Worm (Caenorhabditis elegans): ENCODE measurements around the gene C06A6.4.
A peak's percentile ranks its signal among the peaks of the same experiment; 100 is the strongest.

C06A6.4 gene

DNA sequence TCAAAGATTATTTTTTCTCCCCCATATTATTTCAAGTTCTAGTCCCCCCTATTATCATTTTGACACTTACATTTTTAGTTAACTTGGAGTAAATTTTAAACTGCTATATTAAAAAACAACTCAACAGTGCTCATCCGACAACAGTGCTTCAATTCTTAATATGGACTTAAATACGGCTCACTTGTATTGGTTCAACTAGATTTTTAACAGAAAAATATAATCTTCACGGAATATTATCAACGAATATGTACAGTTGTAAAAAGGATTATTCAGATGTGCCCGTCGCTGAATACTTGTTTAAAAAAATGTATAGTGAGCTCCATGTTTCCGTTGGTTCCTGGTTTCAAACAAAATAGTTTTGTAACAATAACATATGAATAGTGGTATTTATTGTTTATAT is 28.8 kb downstream of the C06A6.4 start (continued):
- no peak for TF ChIP-seq madf-10 (tag; optimal IDR thresholded peaks at IDR 0.05)
- TF ChIP-seq madf-3 (GFP tag; IDR thresholded peaks at IDR 0.05) = 0 out of 2 replicates have a peak, but pooled peaks have one; percentile 60
- TF ChIP-seq rcor-1 (GFP tag; IDR thresholded peaks at IDR 0.05) = no peak
- TF ChIP-seq ztf-28 (GFP tag; IDR thresholded peaks at IDR 0.05) = no peak
- TF ChIP-seq rec-8 (tag; optimal IDR thresholded peaks at IDR 0.05) = no peak
- peak; percentile 94 for TF ChIP-seq hrde-1 (tag; optimal IDR thresholded peaks at IDR 0.05; ENCODE audit: borderline replicate concordance)

ce11 chrIV:7796432-7797113 is 32.5 kb downstream of the C06A6.4 start, which contains the start of gene sgo-1:
Gene sgo-1, minus strand, starts transcription at chrIV:7796482.
- TF ChIP-seq lin-35 (GFP tag; optimal IDR thresholded peaks at IDR 0.05) = peak in 2 of 3 experiments; percentile 2 to 82
- no peak for TF ChIP-seq aptf-3 (GFP tag; IDR thresholded peaks at IDR 0.05)
- TF ChIP-seq F52B5.7 (tag; optimal IDR thresholded peaks at IDR 0.05) = no peak
- no peak for TF ChIP-seq ztf-18 (tag; optimal IDR thresholded peaks at IDR 0.05)
- no peak for TF ChIP-seq ceh-58 (GFP tag; IDR thresholded peaks at IDR 0.05)
- TF ChIP-seq ceh-27 (GFP tag; optimal IDR thresholded peaks at IDR 0.05) = no peak
- TF ChIP-seq madf-3 (GFP tag; IDR thresholded peaks at IDR 0.05) = peak; percentile 97
- TF ChIP-seq nhr-27 (tag; optimal IDR thresholded peaks at IDR 0.05) = no peak
- no peak for TF ChIP-seq hlh-12 (tag; optimal IDR thresholded peaks at IDR 0.05)
- peak; percentile 69 for TF ChIP-seq hrde-1 (tag; optimal IDR thresholded peaks at IDR 0.05; ENCODE audit: borderline replicate concordance)
- peak; percentile 95 for TF ChIP-seq dpl-1 (GFP tag; optimal IDR thresholded peaks at IDR 0.05)
- 0 out of 2 replicates have a peak, but pooled peaks have one; percentile 62 for TF ChIP-seq F39B2.1 (GFP tag; IDR thresholded peaks at IDR 0.05)
- no peak for TF ChIP-seq atf-7 (tag; optimal IDR thresholded peaks at IDR 0.05)
- no peak for TF ChIP-seq F23B12.7 (tag; optimal IDR thresholded peaks at IDR 0.05; ENCODE audit: insufficient read depth)
- TF ChIP-seq tlf-1 (GFP tag; optimal IDR thresholded peaks at IDR 0.05) = peak; percentile 93
- TF ChIP-seq ZK185.1 (tag; optimal IDR thresholded peaks at IDR 0.05; ENCODE audit: poor library complexity, severe bottlenecking) = no peak
- TF ChIP-seq gei-17 (GFP tag; optimal IDR thresholded peaks at IDR 0.05) = no peak
- no peak for TF ChIP-seq bed-2 (GFP tag; IDR thresholded peaks at IDR 0.05)
- TF ChIP-seq ceh-40 (GFP tag; IDR thresholded peaks at IDR 0.05) = no peak
- TF ChIP-seq aptf-2 (GFP tag; conservative IDR thresholded peaks at IDR 0.05) = no peak
- TF ChIP-seq attf-3 (GFP tag; conservative IDR thresholded peaks at IDR 0.05) = peak; percentile 41; the same call in 1 of the 2 replicates
- no peak for TF ChIP-seq ztf-3 (GFP tag; optimal IDR thresholded peaks at IDR 0.05)
- TF ChIP-seq snpc-1.1 (tag; optimal IDR thresholded peaks at IDR 0.05; ENCODE audit: insufficient read depth) = peak; percentile 53
- TF ChIP-seq unc-130 (GFP tag; optimal IDR thresholded peaks at IDR 0.05) = peak; percentile 87
- TF ChIP-seq sdz-38 (tag; optimal IDR thresholded peaks at IDR 0.05) = no peak
- TF ChIP-seq akir-1 (GFP tag; optimal IDR thresholded peaks at IDR 0.05) = no peak
- TF ChIP-seq zfh-2 (GFP tag; conservative IDR thresholded peaks at IDR 0.05) = no peak
- peak; percentile 100 for TF ChIP-seq F33H1.4 (GFP tag; IDR thresholded peaks at IDR 0.05)
- TF ChIP-seq ceh-79 (tag; optimal IDR thresholded peaks at IDR 0.05) = no peak
- peak; percentile 66; the same call in 1 of the 2 replicates for TF ChIP-seq ceh-100 (GFP tag; IDR thresholded peaks at IDR 0.05)
- TF ChIP-seq Y53F4B.3 (GFP tag; IDR thresholded peaks at IDR 0.05) = peak; percentile 49; the same call in 1 of the 2 replicates
- TF ChIP-seq F57A8.1 (GFP tag; optimal IDR thresholded peaks at IDR 0.05) = no peak
- no peak for TF ChIP-seq mes-4 (tag; optimal IDR thresholded peaks at IDR 0.05)
- TF ChIP-seq dox-1 (GFP tag; IDR thresholded peaks at IDR 0.05) = peak; percentile 91
- no peak for TF ChIP-seq ama-1 (optimal IDR thresholded peaks at IDR 0.05)
- no peak for TF ChIP-seq ama-1 (GFP tag; optimal IDR thresholded peaks at IDR 0.05)
- TF ChIP-seq ekl-4 (GFP tag; IDR thresholded peaks at IDR 0.05) = peak; percentile 88
- peak; percentile 93 for TF ChIP-seq rcor-1 (GFP tag; IDR thresholded peaks at IDR 0.05)
- TF ChIP-seq K12H6.12 (tag; optimal IDR thresholded peaks at IDR 0.05) = no peak
- no peak for TF ChIP-seq T07F8.4 (tag; optimal IDR thresholded peaks at IDR 0.05)
- TF ChIP-seq repo-1 (tag; optimal IDR thresholded peaks at IDR 0.05) = no peak
- TF ChIP-seq ztf-6 (GFP tag; IDR thresholded peaks at IDR 0.05) = no peak
- no peak for TF ChIP-seq lin-26 (GFP tag; IDR thresholded peaks at IDR 0.05)
